Worm (Caenorhabditis elegans): ENCODE data around the gene srsy-2.

- TF ChIP-seq odd-2 (tag; optimal IDR thresholded peaks at IDR 0.05) (no peak), ama-1 (optimal IDR thresholded peaks at IDR 0.05) (no peak), fkh-10 (GFP tag; optimal IDR thresholded peaks at IDR 0.05) (no peak), nfya-1 (tag; optimal IDR thresholded peaks at IDR 0.05) (no peak), npax-4 (tag; optimal IDR thresholded peaks at IDR 0.05) (no peak), rnt-1 (tag; optimal IDR thresholded peaks at IDR 0.05) (no peak), hlh-30 (tag; optimal IDR thresholded peaks at IDR 0.05; ENCODE audit: insufficient read depth) (no peak), pqm-1 (tag; optimal IDR thresholded peaks at IDR 0.05) (no peak), ceh-30 (tag; optimal IDR thresholded peaks at IDR 0.05) (no peak)
Measured at ce11 chrII:6221470-6221869, 5.4 kb downstream of the srsy-2 start.

Data from whole organism, late embryonic.